Fruit fly (Drosophila melanogaster) Kc167 (cell line): ENCODE results near the gene CG11449.

Experiments
- Myc ChIP-seq: fragments of >200 bp; optimal IDR thresholded peaks from 2 replicates; lab custom pipeline; 2017; ENCODE audit warnings: missing external identifiers
- Sin3A ChIP-seq: fragments of >200 bp; optimal IDR thresholded peaks from 2 replicates; lab custom pipeline; 2018; ENCODE audit warnings: missing external identifiers
- h ChIP-seq: fragments of >200 bp; optimal IDR thresholded peaks from 3 replicates; lab custom pipeline; 2018; ENCODE audit warnings: missing external identifiers
- insv ChIP-seq: fragments of >200 bp; optimal IDR thresholded peaks from 3 replicates; lab custom pipeline; 2018; ENCODE audit warnings: missing external identifiers
- psq ChIP-seq: fragments of >200 bp; optimal IDR thresholded peaks from 2 replicates; lab custom pipeline; 2017; ENCODE audit warnings: missing external identifiers
- ttk ChIP-seq: sonication (Bioruptor generic); optimal IDR thresholded peaks from 2 replicates; lab custom pipeline; 2017; ENCODE audit warnings: missing external identifiers

CG11449 gene

dm6 chr3L:22454368-22454767 lies at the start of gene CG11449:
CG11449 (plus strand) TSS chr3L:22454373.
- TF ChIP-seq insv (lab: Kevin White, UChicago): no peak
- no peak for TF ChIP-seq Sin3A (lab: Kevin White, UChicago)
- no peak for TF ChIP-seq h (lab: Kevin White, UChicago)
- TF ChIP-seq ttk (lab: Kevin White, UChicago): no peak

- TF ChIP-seq psq (lab: Kevin White, UChicago) (no peak), Sin3A (lab: Kevin White, UChicago) (no peak), insv (lab: Kevin White, UChicago) (no peak), Myc (lab: Kevin White, UChicago) (no peak), h (lab: Kevin White, UChicago) (no peak), ttk (lab: Kevin White, UChicago) (no peak)
Observed at dm6 chr3L:22405366-22405765, 48.8 kb upstream of the CG11449 start.

dm6 chr3L:22406649-22407048 lies 47.5 kb upstream of the CG11449 start:
- TF ChIP-seq h (lab: Kevin White, UChicago) (no peak), ttk (lab: Kevin White, UChicago) (peak; percentile 94), insv (lab: Kevin White, UChicago) (no peak)

- peak; percentile 75 for TF ChIP-seq insv (lab: Kevin White, UChicago)
- TF ChIP-seq ttk (lab: Kevin White, UChicago): no peak
Observed at dm6 chr3L:22407590-22408485, 46.3 kb upstream of the CG11449 start, which contains the start of gene Ten-m. Ten-m (minus strand) TSS chr3L:22407863.

- TF ChIP-seq h (lab: Kevin White, UChicago): no peak
- no peak for TF ChIP-seq Sin3A (lab: Kevin White, UChicago)
- no peak for TF ChIP-seq Myc (lab: Kevin White, UChicago)
- TF ChIP-seq insv (lab: Kevin White, UChicago): no peak
- TF ChIP-seq psq (lab: Kevin White, UChicago): no peak
- TF ChIP-seq ttk (lab: Kevin White, UChicago): no peak
Observed at dm6 chr3L:22416108-22416507, 38.1 kb upstream of the CG11449 start.

- TF ChIP-seq ttk (lab: Kevin White, UChicago) (no peak), insv (lab: Kevin White, UChicago) (no peak)
Observed at dm6 chr3L:22420603-22421308, 33.4 kb upstream of the CG11449 start.

- no peak for TF ChIP-seq Myc (lab: Kevin White, UChicago)
- TF ChIP-seq psq (lab: Kevin White, UChicago): no peak
- TF ChIP-seq Sin3A (lab: Kevin White, UChicago): no peak
- TF ChIP-seq insv (lab: Kevin White, UChicago): no peak
- no peak for TF ChIP-seq ttk (lab: Kevin White, UChicago)
- no peak for TF ChIP-seq h (lab: Kevin White, UChicago)
Observed at dm6 chr3L:22424711-22425110, 29.5 kb upstream of the CG11449 start.

dm6 chr3L:22437111-22437510 lies 17.1 kb upstream of the CG11449 start:
- TF ChIP-seq psq (lab: Kevin White, UChicago): no peak
- TF ChIP-seq insv (lab: Kevin White, UChicago): no peak
- TF ChIP-seq Myc (lab: Kevin White, UChicago): no peak
- TF ChIP-seq ttk (lab: Kevin White, UChicago): no peak
- no peak for TF ChIP-seq h (lab: Kevin White, UChicago)
- no peak for TF ChIP-seq Sin3A (lab: Kevin White, UChicago)

- peak; percentile 26 for TF ChIP-seq insv (lab: Kevin White, UChicago)
- TF ChIP-seq ttk (lab: Kevin White, UChicago): no peak
Observed at dm6 chr3L:22455953-22456488, 1.8 kb downstream of the CG11449 start.

dm6 chr3L:22458271-22458670 lies 4.1 kb downstream of the CG11449 start:
- no peak for TF ChIP-seq insv (lab: Kevin White, UChicago)
- no peak for TF ChIP-seq Sin3A (lab: Kevin White, UChicago)
- TF ChIP-seq psq (lab: Kevin White, UChicago): no peak
- TF ChIP-seq h (lab: Kevin White, UChicago): no peak
- no peak for TF ChIP-seq ttk (lab: Kevin White, UChicago)
- TF ChIP-seq Myc (lab: Kevin White, UChicago): no peak

- TF ChIP-seq ttk (lab: Kevin White, UChicago): no peak
- no peak for TF ChIP-seq h (lab: Kevin White, UChicago)
- TF ChIP-seq psq (lab: Kevin White, UChicago): no peak
- no peak for TF ChIP-seq Myc (lab: Kevin White, UChicago)
Observed at dm6 chr3L:22458898-22459524, 4.8 kb downstream of the CG11449 start.
